Worm (Caenorhabditis elegans): ENCODE results near the gene dpy-18.

- TF ChIP-seq unc-30 (tag; optimal IDR thresholded peaks at IDR 0.05) (no peak), pag-3 (tag; optimal IDR thresholded peaks at IDR 0.05; ENCODE audit: borderline replicate concordance, insufficient read depth) (no peak), C16A3.4 (tag; optimal IDR thresholded peaks at IDR 0.05) (no peak), nhr-90 (tag; optimal IDR thresholded peaks at IDR 0.05; ENCODE audit: poor library complexity) (no peak), mdl-1 (tag; optimal IDR thresholded peaks at IDR 0.05) (no peak), xbp-1 (tag; optimal IDR thresholded peaks at IDR 0.05) (no peak), zag-1 (tag; optimal IDR thresholded peaks at IDR 0.05) (no peak), lin-15B (tag; optimal IDR thresholded peaks at IDR 0.05) (no peak)
Observed at ce11 chrIII:11350107-11350826, 27.5 kb downstream of the dpy-18 start.

Data from whole organism, L1 larva.